Worm (Caenorhabditis elegans): ENCODE results near the gene msi-1.

- TF ChIP-seq ama-1 (optimal IDR thresholded peaks at IDR 0.05) = no peak
- no peak for TF ChIP-seq nfya-1 (tag; optimal IDR thresholded peaks at IDR 0.05; ENCODE audit: insufficient read depth)
- no peak for TF ChIP-seq lin-39 (tag; optimal IDR thresholded peaks at IDR 0.05)
These were observed 12.0 kb downstream of the msi-1 start, which contains the start of gene R10E9.2 for ce11 chrIII:3964237-3964636.

Measured in whole organism, L3 larva.